Worm (Caenorhabditis elegans): Measurements from ENCODE around the gene sec-31.

ce11 chrIV:11379254-11379653 is 7.7 kb upstream of the sec-31 start, which contains the start of gene fbxb-76:
- TF ChIP-seq aha-1 (tag) (no peak), ztf-11 (tag; optimal IDR thresholded peaks at IDR 0.05) (no peak), dve-1 (tag; optimal IDR thresholded peaks at IDR 0.05; ENCODE audit: insufficient read depth) (no peak), egl-27 (tag; optimal IDR thresholded peaks at IDR 0.05) (no peak), unc-62 (GFP tag; optimal IDR thresholded peaks at IDR 0.05 in 1 of 2) (no peak), unc-62 (tag; optimal IDR thresholded peaks at IDR 0.05) (no peak), lsy-2 (tag; optimal IDR thresholded peaks at IDR 0.05) (no peak)
